Fruit fly (Drosophila melanogaster): ENCODE data around the gene Prosbeta6.

dm6 chr3L:16634091-16634490 is 23.9 kb upstream of the Prosbeta6 start:
- TF ChIP-seq CG8478 (optimal IDR thresholded peaks at IDR 0.05) (no peak), CTCF (optimal IDR thresholded peaks at IDR 0.05) (no peak)
